Worm (Caenorhabditis elegans) whole organism, early embryonic: ENCODE results near the gene F28B1.2.

Source experiments
- B0310.2 ChIP-seq: sonication (generic microtip); optimal IDR thresholded peaks from 2 replicates; lab custom pipeline; 2016; ENCODE audit warnings: mild to moderate bottlenecking, missing genetic modification characterization, missing compliant biosample characterization
- F13C5.2 ChIP-seq: sonication (generic microtip); optimal IDR thresholded peaks from 2 replicates; lab custom pipeline; 2017; ENCODE audit warnings: mild to moderate bottlenecking, missing genetic modification characterization, inconsistent platforms, missing compliant biosample characterization
- aly-1 ChIP-seq: sonication (generic microtip); optimal IDR thresholded peaks from 2 replicates; lab custom pipeline; 2016; ENCODE audit warnings: missing genetic modification characterization, missing compliant biosample characterization
- ama-1 ChIP-seq: fragments of 150-350 bp; optimal IDR thresholded peaks from 2 replicates; lab custom pipeline; 2014
- ceh-13 ChIP-seq: fragments of 200-800 bp; sonication (Bioruptor generic); optimal IDR thresholded peaks from 2 replicates; lab custom pipeline; 2018; ENCODE audit warnings: mild to moderate bottlenecking, missing genetic modification characterization, missing compliant biosample characterization
- ceh-36 ChIP-seq: sonication (generic microtip); optimal IDR thresholded peaks from 2 replicates; lab custom pipeline; 2016; ENCODE audit warnings: missing genetic modification characterization, inconsistent platforms, missing compliant biosample characterization
- ets-7 ChIP-seq: sonication (generic microtip); optimal IDR thresholded peaks from 2 replicates; lab custom pipeline; 2016; ENCODE audit warnings: missing genotype, missing genetic modification characterization, missing compliant biosample characterization
- flt-1 ChIP-seq: fragments of 200-800 bp; sonication (Bioruptor generic); IDR thresholded peaks from 2 replicates; pipeline ENCODE4 v1.3.6; 2022; ENCODE audit warnings: missing genetic modification characterization, missing compliant biosample characterization
- hmbx-1 ChIP-seq: sonication (generic microtip); optimal IDR thresholded peaks from 2 replicates; lab custom pipeline; 2016; ENCODE audit warnings: mild to moderate bottlenecking, missing genetic modification characterization, missing compliant biosample characterization
- hmg-4 ChIP-seq: fragments of 200-800 bp; sonication (Bioruptor generic); optimal IDR thresholded peaks from 2 replicates; lab custom pipeline; 2018; ENCODE audit warnings: mild to moderate bottlenecking, missing genetic modification characterization, missing compliant biosample characterization
- hnd-1 ChIP-seq: sonication (generic microtip); optimal IDR thresholded peaks from 2 replicates; lab custom pipeline; 2016; ENCODE audit warnings: missing genetic modification characterization, missing compliant biosample characterization
- pes-1 ChIP-seq: fragments of 200-800 bp; sonication (Bioruptor generic); IDR thresholded peaks from 2 replicates; pipeline ENCODE4 v1.3.6; 2022; ENCODE audit warnings: missing genetic modification reagents, missing genetic modification characterization, missing compliant biosample characterization
- scrt-1 ChIP-seq: fragments of 200-800 bp; sonication (Bioruptor generic); IDR thresholded peaks from 2 replicates; pipeline ENCODE4 v1.3.6; 2022; ENCODE audit warnings: missing genetic modification characterization, missing compliant biosample characterization
- sea-1 ChIP-seq: fragments of 200-800 bp; sonication (Bioruptor generic); conservative IDR thresholded peaks from 2 replicates; pipeline ENCODE4 v1.3.6; 2022; ENCODE audit warnings: missing genetic modification characterization, missing compliant biosample characterization
- tbx-11 ChIP-seq: fragments of 200-800 bp; sonication (Bioruptor generic); IDR thresholded peaks from 2 replicates; pipeline ENCODE4 v1.3.6; 2022; ENCODE audit warnings: missing genetic modification characterization, missing compliant biosample characterization
- tbx-37 ChIP-seq: fragments of 200-800 bp; sonication (Bioruptor generic); conservative IDR thresholded peaks from 2 replicates; pipeline ENCODE4 v1.3.6; 2022; ENCODE audit warnings: missing genetic modification reagents, missing genetic modification characterization, missing compliant biosample characterization
- tra-4 ChIP-seq: sonication (generic microtip); optimal IDR thresholded peaks from 2 replicates; lab custom pipeline; 2017; ENCODE audit warnings: missing genetic modification characterization, missing compliant biosample characterization

Gene F28B1.2

ce11 chrV:17044500-17044899 lies at the start of gene F28B1.2:
TSS of gene F28B1.2 (plus strand) at chrV:17044800.
- TF ChIP-seq flt-1 (GFP tag; lab: Robert Waterston, UW) (no peak), sea-1 (GFP tag; lab: Robert Waterston, UW) (no peak), B0310.2 (no peak), ceh-13 (no peak)

- TF ChIP-seq tbx-11 (GFP tag; lab: Robert Waterston, UW): no peak
- no peak for TF ChIP-seq sea-1 (GFP tag; lab: Robert Waterston, UW)
- TF ChIP-seq hmg-4 (GFP tag; lab: Kevin White, UChicago): no peak
- TF ChIP-seq ets-7 (tag; lab: Kevin White, UChicago): no peak
- no peak for TF ChIP-seq flt-1 (GFP tag; lab: Robert Waterston, UW)
Observed at ce11 chrV:17000204-17000603, 44.4 kb upstream of the F28B1.2 start, which contains the start of gene str-217. TSS of gene str-217 (minus strand) at chrV:17000304.

- no peak for TF ChIP-seq ama-1 (lab: Kevin White, UChicago)
Observed at ce11 chrV:17000635-17001034, 44.0 kb upstream of the F28B1.2 start.

ce11 chrV:17001167-17001566 lies 43.4 kb upstream of the F28B1.2 start, which contains the start of gene sri-9:
TSS of gene sri-9 (plus strand) at chrV:17001467.
- TF ChIP-seq sea-1 (GFP tag; lab: Robert Waterston, UW): no peak
- TF ChIP-seq ceh-13: no peak
- no peak for TF ChIP-seq tra-4
- no peak for TF ChIP-seq pes-1 (GFP tag; lab: Robert Waterston, UW)
- TF ChIP-seq ceh-36 (tag; lab: Kevin White, UChicago): no peak
- TF ChIP-seq hmbx-1: no peak
- no peak for TF ChIP-seq flt-1 (GFP tag; lab: Robert Waterston, UW)
- TF ChIP-seq hmg-4 (GFP tag; lab: Kevin White, UChicago): no peak
- TF ChIP-seq tbx-37 (GFP tag; lab: Robert Waterston, UW): no peak

ce11 chrV:17005189-17005588 lies 39.4 kb upstream of the F28B1.2 start, which contains the start of gene srh-131:
TSS of gene srh-131 (plus strand) at chrV:17005489.
- TF ChIP-seq scrt-1: no peak
- TF ChIP-seq ama-1 (lab: Kevin White, UChicago): no peak
- TF ChIP-seq tbx-37 (GFP tag; lab: Robert Waterston, UW): no peak
- TF ChIP-seq pes-1 (GFP tag; lab: Robert Waterston, UW): no peak
- no peak for TF ChIP-seq tbx-11 (GFP tag; lab: Robert Waterston, UW)
- no peak for TF ChIP-seq flt-1 (GFP tag; lab: Robert Waterston, UW)
- no peak for TF ChIP-seq sea-1 (GFP tag; lab: Robert Waterston, UW)
- TF ChIP-seq ceh-13: no peak
- no peak for TF ChIP-seq hmg-4 (GFP tag; lab: Kevin White, UChicago)
- TF ChIP-seq B0310.2: no peak
- no peak for TF ChIP-seq tra-4
- TF ChIP-seq F13C5.2 (tag; lab: Kevin White, UChicago): no peak
- TF ChIP-seq aly-1 (tag; lab: Kevin White, UChicago): no peak
- TF ChIP-seq ets-7 (tag; lab: Kevin White, UChicago): no peak
- TF ChIP-seq hnd-1 (tag; lab: Kevin White, UChicago): no peak
- no peak for TF ChIP-seq ceh-36 (tag; lab: Kevin White, UChicago)
- TF ChIP-seq hmbx-1: no peak

- no peak for TF ChIP-seq hmg-4 (GFP tag; lab: Kevin White, UChicago)
- TF ChIP-seq flt-1 (GFP tag; lab: Robert Waterston, UW): no peak
- TF ChIP-seq scrt-1: no peak
- no peak for TF ChIP-seq hnd-1 (tag; lab: Kevin White, UChicago)
- TF ChIP-seq ets-7 (tag; lab: Kevin White, UChicago): no peak
- TF ChIP-seq pes-1 (GFP tag; lab: Robert Waterston, UW): no peak
- no peak for TF ChIP-seq ceh-36 (tag; lab: Kevin White, UChicago)
- no peak for TF ChIP-seq tbx-11 (GFP tag; lab: Robert Waterston, UW)
- TF ChIP-seq tra-4: no peak
- TF ChIP-seq tbx-37 (GFP tag; lab: Robert Waterston, UW): no peak
- no peak for TF ChIP-seq ama-1 (lab: Kevin White, UChicago)
- TF ChIP-seq aly-1 (tag; lab: Kevin White, UChicago): no peak
- TF ChIP-seq ceh-13: no peak
Observed at ce11 chrV:17008302-17008701, 36.3 kb upstream of the F28B1.2 start, which contains the start of gene sri-69. TSS of gene sri-69 (minus strand) at chrV:17008402.

- TF ChIP-seq ceh-36 (tag; lab: Kevin White, UChicago) (no peak), tbx-11 (GFP tag; lab: Robert Waterston, UW) (no peak), tbx-37 (GFP tag; lab: Robert Waterston, UW) (no peak), aly-1 (tag; lab: Kevin White, UChicago) (no peak), scrt-1 (no peak), ama-1 (lab: Kevin White, UChicago) (no peak), flt-1 (GFP tag; lab: Robert Waterston, UW) (no peak), hmbx-1 (no peak), tra-4 (no peak), hnd-1 (tag; lab: Kevin White, UChicago) (no peak), pes-1 (GFP tag; lab: Robert Waterston, UW) (no peak), F13C5.2 (tag; lab: Kevin White, UChicago) (no peak)
Observed at ce11 chrV:17009342-17010064, 35.1 kb upstream of the F28B1.2 start, which contains the start of the genes clc-12 and clec-240. TSS of gene clc-12 (minus strand) at chrV:17009388. TSS of gene clec-240 (plus strand) at chrV:17010014.

- no peak for TF ChIP-seq ceh-36 (tag; lab: Kevin White, UChicago)
Observed at ce11 chrV:17013232-17013631, 31.4 kb upstream of the F28B1.2 start, which contains the start of gene clec-241. TSS of gene clec-241 (minus strand) at chrV:17013332.
